Fruit fly (Drosophila melanogaster): ENCODE results near the gene CG31106.

The CG31106 gene

DNA sequence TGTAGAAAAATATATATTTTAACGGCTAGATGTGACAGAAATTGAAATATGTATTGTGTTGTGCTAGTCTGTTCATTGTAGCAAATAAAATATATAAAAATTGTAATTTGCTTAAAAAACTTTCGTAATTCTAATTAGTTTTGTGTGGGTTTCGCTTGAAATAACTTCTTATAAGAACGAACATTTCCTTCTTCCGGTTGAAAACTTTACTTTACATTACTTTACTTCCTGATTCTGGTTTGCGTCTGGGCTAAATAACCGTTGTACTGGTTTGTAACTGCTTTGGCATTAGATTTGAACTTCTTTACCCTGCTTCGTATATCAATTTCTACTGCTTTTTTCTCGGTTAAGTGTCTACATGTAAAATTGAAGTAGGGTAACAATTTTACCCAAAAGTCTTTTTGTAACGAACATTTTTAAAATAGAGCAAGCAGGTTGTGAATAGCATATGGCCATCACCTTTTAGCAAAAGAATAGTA lies 22.3 kb upstream of the CG31106 start, which contains the start of gene lobo (continued):
- peak; percentile 6 for TF ChIP-seq CG10462 (GFP tag; optimal IDR thresholded peaks at IDR 0.05)
- no peak for TF ChIP-seq bsh (GFP tag; optimal IDR thresholded peaks at IDR 0.05)
- no peak for TF ChIP-seq gt (GFP tag; IDR thresholded peaks at IDR 0.05)
- TF ChIP-seq Elba2 (GFP tag; optimal IDR thresholded peaks at IDR 0.05): no peak
- TF ChIP-seq HLH4C (GFP tag; IDR thresholded peaks at IDR 0.05; ENCODE audit: partially characterized antibody): no peak
- peak; percentile 52 for TF ChIP-seq CG3407 (GFP tag; optimal IDR thresholded peaks at IDR 0.05)
- no peak for TF ChIP-seq Hand (GFP tag; optimal IDR thresholded peaks at IDR 0.05)
- peak; percentile 60 for TF ChIP-seq trem (tag; optimal IDR thresholded peaks at IDR 0.05)
- no peak for TF ChIP-seq esg (GFP tag; conservative IDR thresholded peaks at IDR 0.05)
- TF ChIP-seq CG4360 (GFP tag; IDR thresholded peaks at IDR 0.05): no peak
- TF ChIP-seq Tbp (GFP tag; optimal IDR thresholded peaks at IDR 0.05): no peak
- TF ChIP-seq CG14860 (GFP tag; IDR thresholded peaks at IDR 0.05; ENCODE audit: partially characterized antibody): no peak
- TF ChIP-seq kay (GFP tag; optimal IDR thresholded peaks at IDR 0.05): peak; percentile 9
- peak; percentile 55 for TF ChIP-seq CG7271 (tag; optimal IDR thresholded peaks at IDR 0.05)
- peak; percentile 17; the same call in 1 of the 2 replicates for TF ChIP-seq CG11696 (GFP tag; IDR thresholded peaks at IDR 0.05)
- peak; percentile 73; the same call in 1 of the 3 replicates for TF ChIP-seq knrl (GFP tag; IDR thresholded peaks at IDR 0.05; ENCODE audit: partially characterized antibody)
- TF ChIP-seq tap (tag; optimal IDR thresholded peaks at IDR 0.05): no peak
- TF ChIP-seq vnd (GFP tag; IDR thresholded peaks at IDR 0.05; ENCODE audit: partially characterized antibody): no peak
- TF ChIP-seq zen (tag; optimal IDR thresholded peaks at IDR 0.05): peak; percentile 83
- TF ChIP-seq MBD-R2 (GFP tag; IDR thresholded peaks at IDR 0.05): peak; percentile 49
- peak; percentile 81 for TF ChIP-seq Hmr (GFP tag; optimal IDR thresholded peaks at IDR 0.05)
- peak; percentile 14 for TF ChIP-seq tin (GFP tag; optimal IDR thresholded peaks at IDR 0.05)
- TF ChIP-seq C15 (GFP tag; IDR thresholded peaks at IDR 0.05): no peak
- peak; percentile 25; the same call in 1 of the 3 replicates for TF ChIP-seq Mrtf (GFP tag; IDR thresholded peaks at IDR 0.05)
- TF ChIP-seq CG7963 (GFP tag; IDR thresholded peaks at IDR 0.05; ENCODE audit: partially characterized antibody): no peak
- no peak for TF ChIP-seq exex (tag; optimal IDR thresholded peaks at IDR 0.05)
- no peak for TF ChIP-seq ATbp (GFP tag; optimal IDR thresholded peaks at IDR 0.05)
- no peak for TF ChIP-seq GATAe (GFP tag; conservative IDR thresholded peaks at IDR 0.05)
- TF ChIP-seq CG16863 (GFP tag; optimal IDR thresholded peaks at IDR 0.05): peak; percentile 0
- peak; percentile 29; the same call in 1 of the 2 replicates for TF ChIP-seq Awh (GFP tag; IDR thresholded peaks at IDR 0.05)
- peak; percentile 26; the same call in 1 of the 3 replicates for TF ChIP-seq Aef1 (GFP tag; IDR thresholded peaks at IDR 0.05)
- TF ChIP-seq CG13123 (GFP tag; optimal IDR thresholded peaks at IDR 0.05): peak; percentile 7
- no peak for TF ChIP-seq sim (GFP tag; IDR thresholded peaks at IDR 0.05)
- no peak for TF ChIP-seq CG8359 (GFP tag; optimal IDR thresholded peaks at IDR 0.05; ENCODE audit: borderline replicate concordance)
- peak; percentile 84 for TF ChIP-seq otp (GFP tag; IDR thresholded peaks at IDR 0.05)
- TF ChIP-seq jing (GFP tag; optimal IDR thresholded peaks at IDR 0.05): peak; percentile 19
- peak; percentile 60 for TF ChIP-seq Nf-YB (GFP tag; optimal IDR thresholded peaks at IDR 0.05)
- peak; percentile 10 for TF ChIP-seq abd-A (tag; optimal IDR thresholded peaks at IDR 0.05)
- no peak for TF ChIP-seq CG14050 (GFP tag; IDR thresholded peaks at IDR 0.05)
- TF ChIP-seq fd3F (GFP tag; optimal IDR thresholded peaks at IDR 0.05): peak; percentile 53
- peak; percentile 40; the same call in 1 of the 3 replicates for TF ChIP-seq sr (GFP tag; IDR thresholded peaks at IDR 0.05)
- TF ChIP-seq gfzf (GFP tag; optimal IDR thresholded peaks at IDR 0.05): peak; percentile 25
- peak; percentile 60 for TF ChIP-seq CG11398 (GFP tag; optimal IDR thresholded peaks at IDR 0.05)
- TF ChIP-seq Fer1 (GFP tag; optimal IDR thresholded peaks at IDR 0.05): peak; percentile 65
- no peak for TF ChIP-seq Ravus (GFP tag; IDR thresholded peaks at IDR 0.05)
- TF ChIP-seq D19A (tag; optimal IDR thresholded peaks at IDR 0.05): no peak
- TF ChIP-seq CG31441 (GFP tag; IDR thresholded peaks at IDR 0.05): no peak
- TF ChIP-seq CG15514 (GFP tag; optimal IDR thresholded peaks at IDR 0.05): peak; percentile 43
- peak; percentile 14 for TF ChIP-seq bigmax (GFP tag; optimal IDR thresholded peaks at IDR 0.05)
- TF ChIP-seq cad (GFP tag; optimal IDR thresholded peaks at IDR 0.05): no peak

All from whole organism, embryonic.